Worm (Caenorhabditis elegans) whole organism, L1 larva: Measurements from ENCODE around the gene F54E7.9.
A peak's percentile ranks its signal among the peaks of the same experiment; 100 is the strongest.

ENCODE experiments used
- C04F5.9 ChIP-seq: sonication (generic microtip); optimal IDR thresholded peaks from 2 replicates; lab custom pipeline; 2016; ENCODE audit warnings: missing genetic modification characterization, missing compliant biosample characterization
- C16A3.4 ChIP-seq: fragments of 150-350 bp; optimal IDR thresholded peaks from 2 replicates; lab custom pipeline; 2014; ENCODE audit warnings: missing biosample characterization, missing genetic modification characterization
- F16B12.6 ChIP-seq: fragments of 150-350 bp; optimal IDR thresholded peaks from 2 replicates; lab custom pipeline; 2014; ENCODE audit warnings: missing biosample characterization, missing genetic modification characterization
- ama-1 ChIP-seq: fragments of 150-350 bp; optimal IDR thresholded peaks from 2 replicates; lab custom pipeline; 2014
- blmp-1 ChIP-seq: fragments of 150-350 bp; optimal IDR thresholded peaks from 2 replicates; lab custom pipeline; 2014; ENCODE audit warnings: missing biosample characterization, missing genetic modification characterization
- ceh-63 ChIP-seq: fragments of 200-800 bp; sonication (Bioruptor generic); optimal IDR thresholded peaks from 2 replicates; lab custom pipeline; 2018; ENCODE audit warnings: mild to moderate bottlenecking, missing genetic modification characterization, missing compliant biosample characterization
- ceh-82 ChIP-seq, 3 experiments: fragments of 150-350 bp in 1 of 3; sonication (generic microtip) in 2 of 3; optimal IDR thresholded peaks; 2 replicates each; lab custom pipeline; 2014 to 2017; ENCODE audit warnings: missing biosample characterization in 3 of 3, missing genetic modification characterization in 3 of 3
- ceh-90 ChIP-seq: sonication (generic microtip); optimal IDR thresholded peaks from 2 replicates; lab custom pipeline; 2016; ENCODE audit warnings: missing genetic modification characterization, missing compliant biosample characterization
- dpl-1 ChIP-seq, 3 experiments: fragments of 150-350 bp in 2 of 3; sonication (generic microtip) in 1 of 3; optimal IDR thresholded peaks; 2 replicates each; lab custom pipeline; 2014 to 2017; ENCODE audit warnings: missing biosample characterization in 3 of 3, missing genetic modification characterization in 3 of 3, missing genetic modification reagents in 3 of 3
- efl-1 ChIP-seq, 4 experiments: fragments of 150-350 bp; optimal IDR thresholded peaks in 3 of 4; peaks in 1 of 4; 1 replicate in 1 of 4; 2 replicates in 3 of 4; lab custom pipeline; 2014; ENCODE audit warnings: missing biosample characterization in 2 of 4, missing genetic modification characterization in 2 of 4, missing genetic modification reagents in 2 of 4
- efl-3 ChIP-seq: fragments of 200-800 bp; sonication (Bioruptor generic); optimal IDR thresholded peaks from 2 replicates; lab custom pipeline; 2018; ENCODE audit warnings: mild to moderate bottlenecking, missing genetic modification characterization, missing compliant biosample characterization
- egl-27 ChIP-seq, 2 experiments: fragments of 150-350 bp in 1 of 2; sonication (generic microtip); optimal IDR thresholded peaks; 3 replicates each; lab custom pipeline; 2017 to 2018; ENCODE audit warnings: missing biosample characterization in 2 of 2, missing genetic modification characterization in 2 of 2, missing genetic modification reagents in 2 of 2
- elt-3 ChIP-seq, 6 experiments: fragments of 150-350 bp in 1 of 6; sonication (generic microtip); optimal IDR thresholded peaks; 2 replicates each; lab custom pipeline; 2017 to 2018; ENCODE audit warnings: missing biosample characterization in 6 of 6, missing genetic modification characterization in 6 of 6, inconsistent platforms in 1 of 6
- fkh-10 ChIP-seq: sonication (generic microtip); optimal IDR thresholded peaks from 2 replicates; lab custom pipeline; 2017; ENCODE audit warnings: missing biosample characterization, missing genetic modification reagents, missing genetic modification characterization
- fkh-4 ChIP-seq: sonication (generic microtip); optimal IDR thresholded peaks from 2 replicates; lab custom pipeline; 2016; ENCODE audit warnings: missing compliant biosample characterization, missing genetic modification characterization, borderline replicate concordance
- fkh-8 ChIP-seq: sonication (generic microtip); optimal IDR thresholded peaks from 2 replicates; lab custom pipeline; 2016; ENCODE audit warnings: mild to moderate bottlenecking, missing genetic modification characterization, missing compliant biosample characterization
- fos-1 ChIP-seq: fragments of 150-350 bp; optimal IDR thresholded peaks from 2 replicates; lab custom pipeline; 2014; ENCODE audit warnings: missing biosample characterization, missing genetic modification characterization
- hlh-17 ChIP-seq: fragments of 200-800 bp; sonication (Bioruptor generic); optimal IDR thresholded peaks from 2 replicates; lab custom pipeline; 2018; ENCODE audit warnings: missing genetic modification characterization, mild to moderate bottlenecking, missing compliant biosample characterization, moderate library complexity, borderline replicate concordance
- hpl-2 ChIP-seq: fragments of 150-350 bp; optimal IDR thresholded peaks from 2 replicates; lab custom pipeline; 2014; ENCODE audit warnings: missing biosample characterization, missing genetic modification reagents, missing genetic modification characterization
- lin-14 ChIP-seq: fragments of 200-800 bp; sonication (Bioruptor generic); optimal IDR thresholded peaks from 2 replicates; lab custom pipeline; 2018; ENCODE audit warnings: mild to moderate bottlenecking, missing genetic modification characterization, moderate library complexity, missing compliant biosample characterization
- lin-35 ChIP-seq, 2 experiments: fragments of 150-350 bp; optimal IDR thresholded peaks; 2 replicates each; lab custom pipeline; 2014; ENCODE audit warnings: missing biosample characterization in 2 of 2, missing genetic modification characterization in 2 of 2, missing genetic modification reagents in 2 of 2
- lin-39 ChIP-seq: fragments of 150-350 bp; optimal IDR thresholded peaks from 2 replicates; lab custom pipeline; 2014; ENCODE audit warnings: missing biosample characterization, missing genetic modification reagents, missing genetic modification characterization
- lsy-2 ChIP-seq, 2 experiments: fragments of 150-350 bp; optimal IDR thresholded peaks; 2 replicates each; lab custom pipeline; 2014; ENCODE audit warnings: missing biosample characterization in 2 of 2, missing genetic modification characterization in 2 of 2
- mab-9 ChIP-seq: fragments of 200-800 bp; sonication (Bioruptor generic); IDR thresholded peaks from 2 replicates; pipeline ENCODE4 v1.3.6; 2022; ENCODE audit warnings: missing genetic modification reagents, missing genetic modification characterization, missing compliant biosample characterization
- mdl-1 ChIP-seq, 2 experiments: fragments of 150-350 bp; optimal IDR thresholded peaks; 2 replicates each; lab custom pipeline; 2014 to 2017; ENCODE audit warnings: missing biosample characterization in 2 of 2, missing genetic modification characterization in 2 of 2, inconsistent platforms in 1 of 2
- mep-1 ChIP-seq: fragments of 150-350 bp; optimal IDR thresholded peaks from 2 replicates; lab custom pipeline; 2014; ENCODE audit warnings: missing biosample characterization, missing genetic modification characterization
- nhr-12 ChIP-seq: sonication (generic microtip); optimal IDR thresholded peaks from 2 replicates; lab custom pipeline; 2017; ENCODE audit warnings: missing biosample characterization, missing genetic modification characterization
- nhr-19 ChIP-seq: fragments of 200-800 bp; sonication (Bioruptor generic); conservative IDR thresholded peaks from 2 replicates; pipeline ENCODE4 v1.3.6; 2022; ENCODE audit warnings: missing genetic modification characterization, missing compliant biosample characterization
- nhr-237 ChIP-seq: fragments of 150-350 bp; optimal IDR thresholded peaks from 2 replicates; lab custom pipeline; 2014; ENCODE audit warnings: missing biosample characterization, missing genetic modification characterization
- nhr-47 ChIP-seq: sonication (generic microtip); optimal IDR thresholded peaks from 2 replicates; lab custom pipeline; 2016; ENCODE audit warnings: mild to moderate bottlenecking, missing genetic modification characterization, moderate library complexity, missing compliant biosample characterization
- nhr-71 ChIP-seq: sonication (generic microtip); optimal IDR thresholded peaks from 2 replicates; lab custom pipeline; 2016; ENCODE audit warnings: mild to moderate bottlenecking, missing genetic modification characterization, moderate library complexity, missing compliant biosample characterization
- nhr-76 ChIP-seq: sonication (generic microtip); optimal IDR thresholded peaks from 2 replicates; lab custom pipeline; 2017; ENCODE audit warnings: missing biosample characterization, missing genetic modification characterization
- nhr-77 ChIP-seq: fragments of 150-350 bp; optimal IDR thresholded peaks from 2 replicates; lab custom pipeline; 2014; ENCODE audit warnings: missing biosample characterization, missing genetic modification characterization
- nhr-90 ChIP-seq: sonication (generic microtip); optimal IDR thresholded peaks from 2 replicates; lab custom pipeline; 2016; ENCODE audit warnings: mild to moderate bottlenecking, missing genetic modification characterization, missing compliant biosample characterization; ENCODE audit not compliant: poor library complexity
- pag-3 ChIP-seq: sonication (generic microtip); optimal IDR thresholded peaks from 2 replicates; lab custom pipeline; 2017; ENCODE audit warnings: missing genetic modification characterization, mild to moderate bottlenecking, missing compliant biosample characterization, antibody characterized with exemption, borderline replicate concordance; ENCODE audit not compliant: insufficient read depth
- pax-3 ChIP-seq: fragments of 200-800 bp; sonication (Bioruptor generic); optimal IDR thresholded peaks from 2 replicates; lab custom pipeline; 2018; ENCODE audit warnings: mild to moderate bottlenecking, missing genetic modification characterization, moderate library complexity, missing compliant biosample characterization
- pqm-1 ChIP-seq: sonication (generic microtip); optimal IDR thresholded peaks from 3 replicates; lab custom pipeline; 2017; ENCODE audit warnings: missing biosample characterization, missing genetic modification characterization
- rnt-1 ChIP-seq: sonication (generic microtip); optimal IDR thresholded peaks from 2 replicates; lab custom pipeline; 2016; ENCODE audit warnings: mild to moderate bottlenecking, missing genetic modification characterization, moderate library complexity, missing compliant biosample characterization
- skn-1 ChIP-seq: fragments of 150-350 bp; optimal IDR thresholded peaks from 2 replicates; lab custom pipeline; 2014; ENCODE audit warnings: missing biosample characterization, missing genetic modification characterization
- snpc-4 ChIP-seq: fragments of 150-350 bp; optimal IDR thresholded peaks from 2 replicates; lab custom pipeline; 2014; ENCODE audit warnings: missing biosample characterization, missing genetic modification characterization
- snu-23 ChIP-seq: sonication (generic microtip); optimal IDR thresholded peaks from 2 replicates; lab custom pipeline; 2016; ENCODE audit warnings: missing genetic modification characterization, missing compliant biosample characterization
- sptf-1 ChIP-seq: fragments of 150-350 bp; optimal IDR thresholded peaks from 2 replicates; lab custom pipeline; 2014; ENCODE audit warnings: missing biosample characterization, missing genetic modification characterization
- sup-37 ChIP-seq: fragments of 200-800 bp; sonication (Bioruptor generic); optimal IDR thresholded peaks from 2 replicates; lab custom pipeline; 2018; ENCODE audit warnings: mild to moderate bottlenecking, missing genetic modification characterization, missing compliant biosample characterization
- swsn-7 ChIP-seq: sonication (generic microtip); optimal IDR thresholded peaks from 2 replicates; lab custom pipeline; 2016; ENCODE audit warnings: missing genetic modification characterization, missing compliant biosample characterization
- tbx-2 ChIP-seq: sonication (generic microtip); optimal IDR thresholded peaks from 2 replicates; lab custom pipeline; 2016; ENCODE audit warnings: missing genetic modification characterization, missing compliant biosample characterization
- tlp-1 ChIP-seq: fragments of 150-350 bp; optimal IDR thresholded peaks from 2 replicates; lab custom pipeline; 2014; ENCODE audit warnings: missing biosample characterization, missing genetic modification characterization
- unc-130 ChIP-seq: fragments of 150-350 bp; optimal IDR thresholded peaks from 2 replicates; lab custom pipeline; 2017; ENCODE audit warnings: missing biosample characterization, missing genetic modification characterization, inconsistent platforms
- unc-62 ChIP-seq: fragments of 150-350 bp; optimal IDR thresholded peaks from 2 replicates; lab custom pipeline; 2014; ENCODE audit warnings: missing biosample characterization, missing genetic modification reagents, missing genetic modification characterization
- unc-86 ChIP-seq: sonication (generic microtip); optimal IDR thresholded peaks from 2 replicates; lab custom pipeline; 2016; ENCODE audit warnings: missing genetic modification characterization, missing compliant biosample characterization
- vab-15 ChIP-seq: sonication (generic microtip); optimal IDR thresholded peaks from 2 replicates; lab custom pipeline; 2017; ENCODE audit warnings: missing genotype, mild to moderate bottlenecking, missing genetic modification characterization, missing compliant biosample characterization
- xbp-1 ChIP-seq: sonication (generic microtip); optimal IDR thresholded peaks from 2 replicates; lab custom pipeline; 2016; ENCODE audit warnings: missing genetic modification characterization, missing compliant biosample characterization
- ztf-11 ChIP-seq, 2 experiments: sonication (generic microtip); optimal IDR thresholded peaks; 2 replicates each; lab custom pipeline; 2016 to 2017; ENCODE audit warnings: missing genetic modification characterization in 2 of 2, missing biosample characterization in 1 of 2, missing compliant biosample characterization in 1 of 2

F54E7.9 gene

DNA sequence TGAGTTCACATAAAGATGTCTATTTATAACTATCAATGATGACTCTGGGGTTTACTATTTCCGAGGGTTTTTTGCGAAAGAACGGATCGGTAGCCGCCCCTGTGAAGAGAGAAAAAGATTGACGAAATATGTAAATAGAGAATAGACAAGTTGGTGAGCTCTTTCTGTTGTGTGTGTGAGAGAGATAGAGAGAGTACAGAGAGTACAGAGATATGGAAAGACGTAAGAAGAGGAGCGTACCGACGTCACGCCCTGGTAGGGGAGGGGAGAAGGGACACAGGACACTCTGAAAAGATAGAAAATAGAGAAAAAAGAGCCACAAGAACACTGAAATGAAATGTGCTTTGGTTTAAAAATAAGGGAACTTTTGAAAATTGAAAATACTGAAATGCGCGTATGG is 10.6 kb upstream of the F54E7.9 start:
- TF ChIP-seq unc-86 (tag; lab: Kevin White, UChicago) (peak; percentile 7), hpl-2 (GFP tag; lab: Kevin White, UChicago) (no peak), ceh-90 (no peak), nhr-47 (tag; lab: Kevin White, UChicago) (peak; percentile 49), lin-39 (no peak), vab-15 (tag; lab: Kevin White, UChicago) (no peak), fos-1 (peak; percentile 33), efl-1 (optimal IDR thresholded peaks at IDR 0.05; lab: Kevin White, UChicago) (peak; percentile 29 to 30), efl-1 (GFP tag; optimal IDR thresholded peaks at IDR 0.05 in 1 of 2; lab: Kevin White, UChicago) (no peak), lin-35 (GFP tag; optimal IDR thresholded peaks at IDR 0.05; lab: Kevin White, UChicago) (peak in 1 of 2 experiments; percentile 54), tlp-1 (no peak), ama-1 (lab: Kevin White, UChicago) (no peak), fkh-10 (GFP tag; lab: Kevin White, UChicago) (peak; percentile 5), xbp-1 (peak; percentile 13), nhr-237 (tag; lab: Kevin White, UChicago) (no peak), sup-37 (GFP tag; lab: Kevin White, UChicago) (no peak), lin-14 (GFP tag; lab: Kevin White, UChicago) (peak; percentile 74), snu-23 (peak; percentile 55), snpc-4 (tag; lab: Kevin White, UChicago) (peak; percentile 1), ceh-63 (GFP tag; lab: Kevin White, UChicago) (no peak), C16A3.4 (tag; lab: Kevin White, UChicago) (peak; percentile 12), fkh-8 (tag; lab: Kevin White, UChicago) (peak; percentile 41), mdl-1 (tag; optimal IDR thresholded peaks at IDR 0.05; lab: Kevin White, UChicago) (peak in 1 of 2 experiments; percentile 19), mep-1 (tag; lab: Kevin White, UChicago) (peak; percentile 55), dpl-1 (GFP tag; optimal IDR thresholded peaks at IDR 0.05; lab: Kevin White, UChicago) (peak in 1 of 3 experiments; percentile 32), pqm-1 (tag; lab: Kevin White, UChicago) (no peak), ztf-11 (tag; optimal IDR thresholded peaks at IDR 0.05; lab: Kevin White, UChicago) (peak in 1 of 2 experiments; percentile 30), sptf-1 (tag; lab: Kevin White, UChicago) (no peak), nhr-71 (tag; lab: Kevin White, UChicago) (peak; percentile 64), unc-130 (tag; lab: Kevin White, UChicago) (no peak), nhr-12 (tag; lab: Kevin White, UChicago) (no peak), elt-3 (tag; optimal IDR thresholded peaks at IDR 0.05; lab: Kevin White, UChicago) (no peak), pag-3 (tag; lab: Kevin White, UChicago) (no peak), egl-27 (tag; optimal IDR thresholded peaks at IDR 0.05; lab: Kevin White, UChicago) (no peak), hlh-17 (GFP tag; lab: Kevin White, UChicago) (no peak), C04F5.9 (tag; lab: Kevin White, UChicago) (no peak), tbx-2 (tag; lab: Kevin White, UChicago) (peak; percentile 42), ceh-82 (tag; optimal IDR thresholded peaks at IDR 0.05; lab: Kevin White, UChicago) (peak in 2 of 3 experiments; percentile 47 to 64), lsy-2 (tag; optimal IDR thresholded peaks at IDR 0.05; lab: Kevin White, UChicago) (peak; percentile 22 to 67), nhr-77 (tag; lab: Kevin White, UChicago) (peak; percentile 47), mab-9 (GFP tag; lab: Robert Waterston, UW) (no peak), skn-1 (tag; lab: Kevin White, UChicago) (peak; percentile 35), blmp-1 (tag; lab: Kevin White, UChicago) (no peak), swsn-7 (tag; lab: Kevin White, UChicago) (peak; percentile 47), F16B12.6 (tag; lab: Kevin White, UChicago) (no peak), nhr-76 (tag; lab: Kevin White, UChicago) (no peak), pax-3 (tag; lab: Kevin White, UChicago) (no peak), fkh-4 (tag; lab: Kevin White, UChicago) (no peak), rnt-1 (tag; lab: Kevin White, UChicago) (peak; percentile 43), nhr-90 (tag; lab: Kevin White, UChicago) (no peak), efl-3 (GFP tag; lab: Kevin White, UChicago) (no peak), unc-62 (GFP tag; lab: Kevin White, UChicago) (no peak), nhr-19 (peak; percentile 16)
